Worm (Caenorhabditis elegans): ENCODE data around the gene lips-11.

- TF ChIP-seq ama-1 (optimal IDR thresholded peaks at IDR 0.05): no peak
- no peak for TF ChIP-seq nhr-11 (tag; optimal IDR thresholded peaks at IDR 0.05)
- TF ChIP-seq fkh-10 (GFP tag; optimal IDR thresholded peaks at IDR 0.05): no peak
- no peak for TF ChIP-seq snpc-4 (tag; optimal IDR thresholded peaks at IDR 0.05)
- TF ChIP-seq nhr-237 (tag; optimal IDR thresholded peaks at IDR 0.05): no peak
- no peak for TF ChIP-seq elt-2 (tag; optimal IDR thresholded peaks at IDR 0.05)
- no peak for TF ChIP-seq Y116A8C.19 (tag; optimal IDR thresholded peaks at IDR 0.05; ENCODE audit: borderline replicate concordance)
- TF ChIP-seq unc-62 (GFP tag; optimal IDR thresholded peaks at IDR 0.05): no peak
- no peak for TF ChIP-seq nhr-76 (tag; optimal IDR thresholded peaks at IDR 0.05)
- TF ChIP-seq aly-2 (tag; optimal IDR thresholded peaks at IDR 0.05): no peak
- no peak for TF ChIP-seq ceh-82 (tag; optimal IDR thresholded peaks at IDR 0.05)
- no peak for TF ChIP-seq lsy-2 (tag; optimal IDR thresholded peaks at IDR 0.05)
- no peak for TF ChIP-seq sptf-1 (tag; optimal IDR thresholded peaks at IDR 0.05)
- no peak for TF ChIP-seq unc-86 (tag; optimal IDR thresholded peaks at IDR 0.05)
Observed at ce11 chrII:1072106-1072505, 38.7 kb downstream of the lips-11 start, which contains the start of gene K02E7.4.

All from whole organism, L1 larva.